Fruit fly (Drosophila melanogaster) whole organism, embryonic: ENCODE measurements around the gene CG18649.

Experiments used
- Awh ChIP-seq: fragments of 200-800 bp; sonication (Bioruptor generic); IDR thresholded peaks from 2 replicates; pipeline ENCODE4, ENCODE4 v1.3.6; 2022; ENCODE audit warnings: missing biosample characterization, missing genetic modification characterization
- CG10366 ChIP-seq: fragments of 200-800 bp; sonication (Bioruptor generic); IDR thresholded peaks from 2 replicates; pipeline ENCODE4 v1.3.6; 2022; ENCODE audit warnings: missing biosample characterization, missing genetic modification characterization
- CG10462 ChIP-seq: fragments of 200-800 bp; sonication (Bioruptor generic); optimal IDR thresholded peaks from 2 replicates; lab custom pipeline; 2016; ENCODE audit warnings: missing biosample characterization, missing genetic modification characterization
- CG10565 ChIP-seq: fragments of 200-800 bp; sonication (Bioruptor generic); optimal IDR thresholded peaks from 3 replicates; lab custom pipeline; 2016; ENCODE audit warnings: missing biosample characterization, mild to moderate bottlenecking, missing genetic modification characterization
- CG13424 ChIP-seq: fragments of 200-800 bp; sonication (Bioruptor generic); optimal IDR thresholded peaks from 2 replicates; lab custom pipeline; 2019; ENCODE audit warnings: missing biosample characterization, mild to moderate bottlenecking, missing genetic modification characterization, moderate library complexity
- CG17186 ChIP-seq: fragments of 200-800 bp; sonication (Bioruptor generic); optimal IDR thresholded peaks from 3 replicates; lab custom pipeline; 2017; ENCODE audit warnings: missing biosample characterization, missing genetic modification reagents, missing genetic modification characterization
- CG17328 ChIP-seq: fragments of 200-800 bp; sonication (Bioruptor generic); IDR thresholded peaks from 2 replicates; pipeline ENCODE4 v1.3.6; 2022; ENCODE audit warnings: missing biosample characterization, missing genetic modification characterization
- CG18476 ChIP-seq: fragments of 200-800 bp; sonication (Bioruptor generic); optimal IDR thresholded peaks from 2 replicates; lab custom pipeline; 2016; ENCODE audit warnings: missing biosample characterization, mild to moderate bottlenecking, missing genetic modification characterization
- CG2120 ChIP-seq: fragments of 200-800 bp; sonication (Bioruptor generic); optimal IDR thresholded peaks from 3 replicates; lab custom pipeline; 2016; ENCODE audit warnings: missing biosample characterization, missing genetic modification characterization
- CG31388 ChIP-seq: fragments of 200-800 bp; sonication (Bioruptor generic); optimal IDR thresholded peaks from 2 replicates; lab custom pipeline; 2016; ENCODE audit warnings: missing biosample characterization, missing genetic modification characterization
- CG33213 ChIP-seq: fragments of 200-800 bp; sonication (Bioruptor generic); optimal IDR thresholded peaks from 3 replicates; lab custom pipeline; 2016; ENCODE audit warnings: missing biosample characterization, missing genetic modification characterization
- CG3995 ChIP-seq: fragments of 200-800 bp; sonication (Bioruptor generic); optimal IDR thresholded peaks from 3 replicates; lab custom pipeline; 2016; ENCODE audit warnings: missing biosample characterization, missing genetic modification characterization
- CG4360 ChIP-seq: fragments of 200-800 bp; sonication (Bioruptor generic); IDR thresholded peaks from 2 replicates; pipeline ENCODE4 v1.3.6; 2022; ENCODE audit warnings: missing biosample characterization, missing genetic modification characterization
- CG4854 ChIP-seq: fragments of 200-800 bp; sonication (Bioruptor generic); optimal IDR thresholded peaks from 2 replicates; lab custom pipeline; 2016; ENCODE audit warnings: missing biosample characterization, missing genetic modification characterization, inconsistent platforms
- CG7372 ChIP-seq: fragments of 200-800 bp; sonication (Bioruptor generic); IDR thresholded peaks from 2 replicates; pipeline ENCODE4 v1.3.6; 2022; ENCODE audit warnings: missing biosample characterization, missing genetic modification characterization
- CG8924 ChIP-seq: fragments of 200-800 bp; optimal IDR thresholded peaks from 3 replicates; lab custom pipeline; 2019; ENCODE audit warnings: missing biosample characterization, mild to moderate bottlenecking, missing genetic modification characterization, moderate library complexity
- CG9215 ChIP-seq: fragments of 200-800 bp; sonication (Bioruptor generic); IDR thresholded peaks from 2 replicates; pipeline ENCODE4 v1.3.6; 2022; ENCODE audit warnings: missing biosample characterization, missing genetic modification characterization
- Camta ChIP-seq: fragments of 200-800 bp; sonication (Bioruptor generic); optimal IDR thresholded peaks from 2 replicates; lab custom pipeline; 2016; ENCODE audit warnings: missing biosample characterization, missing genetic modification characterization
- Dip3 ChIP-seq: fragments of 200-800 bp; sonication (Bioruptor generic); optimal IDR thresholded peaks from 3 replicates; lab custom pipeline; 2016; ENCODE audit warnings: missing biosample characterization, missing genetic modification characterization
- Dll ChIP-seq: fragments of 200-800 bp; sonication (Bioruptor generic); IDR thresholded peaks from 4 replicates; pipeline ENCODE4 v1.3.6; 2022; ENCODE audit warnings: missing biosample characterization, missing genetic modification characterization; ENCODE audit not compliant: partially characterized antibody
- Drgx ChIP-seq: fragments of 200-800 bp; sonication (Bioruptor generic); IDR thresholded peaks from 2 replicates; pipeline ENCODE4 v1.3.6; 2022; ENCODE audit warnings: missing biosample characterization, missing genetic modification characterization
- Elba2 ChIP-seq: fragments of 200-800 bp; sonication (Bioruptor generic); optimal IDR thresholded peaks from 3 replicates; lab custom pipeline; 2016; ENCODE audit warnings: missing biosample characterization, missing genetic modification characterization
- HHEX ChIP-seq: fragments of 200-800 bp; sonication (Bioruptor generic); optimal IDR thresholded peaks from 3 replicates; lab custom pipeline; 2017; ENCODE audit warnings: missing biosample characterization, mild to moderate bottlenecking, missing genetic modification characterization, missing genetic modification reagents
- Hand ChIP-seq: fragments of 200-800 bp; sonication (Bioruptor generic); optimal IDR thresholded peaks from 2 replicates; lab custom pipeline; 2017; ENCODE audit warnings: mild to moderate bottlenecking, missing biosample characterization, missing genetic modification reagents, missing genetic modification characterization
- HmgZ ChIP-seq: fragments of 200-800 bp; sonication (Bioruptor generic); optimal IDR thresholded peaks from 2 replicates; lab custom pipeline; 2018; ENCODE audit warnings: missing biosample characterization, mild to moderate bottlenecking, missing genetic modification characterization
- Hr39 ChIP-seq: fragments of >200 bp; optimal IDR thresholded peaks from 2 replicates; lab custom pipeline; 2017
- Nf-YC ChIP-seq: fragments of 200-800 bp; optimal IDR thresholded peaks from 3 replicates; lab custom pipeline; 2019; ENCODE audit warnings: missing biosample characterization, mild to moderate bottlenecking, missing genetic modification characterization, moderate library complexity
- Rfx ChIP-seq: fragments of 200-800 bp; sonication (Bioruptor generic); IDR thresholded peaks from 2 replicates; pipeline ENCODE4 v1.3.6; 2022; ENCODE audit warnings: missing biosample characterization, missing genetic modification characterization
- al ChIP-seq: fragments of 200-800 bp; sonication (Bioruptor generic); IDR thresholded peaks from 2 replicates; pipeline ENCODE4 v1.3.6; 2022; ENCODE audit warnings: missing biosample characterization, missing genetic modification characterization
- cato ChIP-seq: fragments of 200-800 bp; sonication (Bioruptor generic); optimal IDR thresholded peaks from 2 replicates; lab custom pipeline; 2016; ENCODE audit warnings: missing biosample characterization, missing genetic modification characterization, borderline replicate concordance
- gcm ChIP-seq: fragments of 200-800 bp; sonication (Bioruptor generic); optimal IDR thresholded peaks from 2 replicates; lab custom pipeline; 2019; ENCODE audit warnings: missing biosample characterization, mild to moderate bottlenecking, missing genetic modification characterization, moderate library complexity
- gro ChIP-seq: fragments of 200-800 bp; sonication (Bioruptor generic); optimal IDR thresholded peaks from 2 replicates; lab custom pipeline; 2016; ENCODE audit warnings: missing biosample characterization, missing genetic modification characterization
- hth ChIP-seq: fragments of >200 bp; optimal IDR thresholded peaks from 2 replicates; lab custom pipeline; 2017; ENCODE audit warnings: inconsistent platforms
- jumu ChIP-seq: fragments of 200-800 bp; sonication (Bioruptor generic); optimal IDR thresholded peaks from 3 replicates; lab custom pipeline; 2016; ENCODE audit warnings: missing biosample characterization, missing genetic modification characterization
- lmd ChIP-seq: fragments of 200-800 bp; sonication (Bioruptor generic); IDR thresholded peaks from 2 replicates; pipeline ENCODE4 v1.3.6; 2022; ENCODE audit warnings: missing biosample characterization, missing genetic modification characterization
- nerfin-1 ChIP-seq: fragments of 200-800 bp; sonication (Bioruptor generic); optimal IDR thresholded peaks from 3 replicates; lab custom pipeline; 2019; ENCODE audit warnings: missing biosample characterization, mild to moderate bottlenecking, missing genetic modification characterization, moderate library complexity
- nerfin-2 ChIP-seq: fragments of 200-800 bp; sonication (Bioruptor generic); IDR thresholded peaks from 2 replicates; pipeline ENCODE4 v1.3.6; 2022; ENCODE audit warnings: missing biosample characterization, missing genetic modification characterization; ENCODE audit not compliant: partially characterized antibody
- otp ChIP-seq: fragments of 200-800 bp; sonication (Bioruptor generic); IDR thresholded peaks from 3 replicates; pipeline ENCODE4, ENCODE4 v1.3.6; 2022; ENCODE audit warnings: missing biosample characterization, missing genetic modification characterization
- pb ChIP-seq: fragments of 200-800 bp; sonication (Bioruptor generic); optimal IDR thresholded peaks from 3 replicates; lab custom pipeline; 2016; ENCODE audit warnings: missing biosample characterization, missing genetic modification characterization
- phol ChIP-seq: fragments of 200-800 bp; sonication (Bioruptor generic); optimal IDR thresholded peaks from 3 replicates; lab custom pipeline; 2018; ENCODE audit warnings: missing biosample characterization, mild to moderate bottlenecking, missing genetic modification characterization, moderate library complexity
- pnt ChIP-seq: fragments of 200-800 bp; sonication (Bioruptor generic); optimal IDR thresholded peaks from 3 replicates; lab custom pipeline; 2016; ENCODE audit warnings: missing biosample characterization, missing genetic modification characterization
- pum ChIP-seq: fragments of 200-800 bp; sonication (Bioruptor generic); optimal IDR thresholded peaks from 2 replicates; lab custom pipeline; 2016; ENCODE audit warnings: missing biosample characterization, missing genetic modification characterization
- sd ChIP-seq: fragments of 200-800 bp; sonication (Bioruptor generic); optimal IDR thresholded peaks from 3 replicates; lab custom pipeline; 2018; ENCODE audit warnings: missing biosample characterization, mild to moderate bottlenecking, missing genetic modification characterization, moderate library complexity
- sisA ChIP-seq: fragments of 200-800 bp; sonication (Bioruptor generic); IDR thresholded peaks from 2 replicates; pipeline ENCODE4 v1.3.6; 2022; ENCODE audit warnings: missing biosample characterization, missing genetic modification characterization
- sob ChIP-seq: fragments of 200-800 bp; sonication (Bioruptor generic); IDR thresholded peaks from 2 replicates; pipeline ENCODE4 v1.3.6; 2022; ENCODE audit warnings: missing biosample characterization, missing genetic modification characterization
- tgo ChIP-seq: fragments of 200-800 bp; sonication (Bioruptor generic); IDR thresholded peaks from 3 replicates; pipeline ENCODE4 v1.3.6; 2022; ENCODE audit warnings: missing biosample characterization, missing genetic modification characterization
- tna ChIP-seq: fragments of 200-800 bp; sonication (Bioruptor generic); IDR thresholded peaks from 2 replicates; pipeline ENCODE4 v1.3.6; 2022; ENCODE audit warnings: missing biosample characterization, missing genetic modification characterization; ENCODE audit not compliant: partially characterized antibody
- trh ChIP-seq: fragments of 200-800 bp; sonication (Bioruptor generic); optimal IDR thresholded peaks from 2 replicates; lab custom pipeline; 2016; ENCODE audit warnings: missing biosample characterization, missing genetic modification characterization
- unc-4 ChIP-seq: fragments of 200-800 bp; sonication (Bioruptor generic); IDR thresholded peaks from 2 replicates; pipeline ENCODE4 v1.3.6; 2022; ENCODE audit warnings: missing biosample characterization, missing genetic modification characterization; ENCODE audit not compliant: partially characterized antibody
- zfh1 ChIP-seq: fragments of 200-800 bp; sonication (Bioruptor generic); IDR thresholded peaks from 3 replicates; pipeline ENCODE4 v1.3.6; 2022; ENCODE audit warnings: missing biosample characterization, missing genetic modification characterization

CG18649 gene

DNA sequence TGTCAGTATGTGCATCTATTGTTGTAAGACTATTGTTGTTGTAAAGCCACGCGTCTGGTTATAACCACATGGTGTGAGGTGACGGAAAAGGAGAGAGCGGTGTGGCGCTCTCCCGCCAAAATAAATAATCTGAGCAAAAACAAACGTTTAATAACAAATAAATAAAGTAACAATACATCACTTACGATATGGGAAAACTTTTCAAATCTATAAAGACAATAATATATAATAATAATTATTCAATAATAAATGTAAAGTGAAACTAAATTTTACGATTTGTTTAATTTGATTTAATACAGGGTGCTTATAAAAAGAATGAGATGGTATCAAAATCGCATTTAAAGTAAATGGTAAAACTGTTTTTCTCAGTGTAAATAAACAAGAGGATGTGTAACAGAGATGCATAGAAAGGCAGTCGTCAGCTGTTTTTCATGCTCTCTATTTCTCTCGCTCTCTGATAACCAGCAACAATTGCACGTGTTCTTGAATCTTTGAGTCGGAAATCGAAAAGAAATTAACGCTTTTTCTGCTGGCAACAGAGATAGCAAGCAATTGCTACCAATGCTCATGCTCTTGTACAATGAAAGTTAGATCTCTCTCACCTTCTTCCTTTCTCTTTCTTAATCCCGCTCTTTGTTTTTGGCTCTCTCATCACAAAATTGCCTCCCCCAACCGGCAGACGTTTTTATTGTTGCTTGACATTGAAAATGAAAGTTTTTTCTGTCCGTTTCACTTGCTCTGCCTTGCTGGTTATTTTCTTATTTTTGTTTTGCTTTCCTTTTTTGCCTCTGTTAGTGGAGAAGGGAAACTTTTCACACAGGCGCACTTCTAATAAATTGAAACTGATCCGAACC, 45.0 kb upstream of the CG18649 start (continued):
- TF ChIP-seq sd (tag; lab: Kevin White, UChicago) (peak; percentile 43), CG4360 (GFP tag; lab: Robert Waterston, UW) (peak; percentile 83), CG10565 (GFP tag; lab: Kevin White, UChicago) (peak; percentile 22), CG8924 (tag; lab: Kevin White, UChicago) (peak; percentile 96), Dip3 (GFP tag; lab: Kevin White, UChicago) (no peak), pnt (GFP tag; lab: Kevin White, UChicago) (peak; percentile 38), CG4854 (GFP tag; lab: Kevin White, UChicago) (no peak), cato (GFP tag; lab: Kevin White, UChicago) (peak; percentile 56), unc-4 (GFP tag; lab: Robert Waterston, UW) (no peak), Awh (GFP tag; lab: Robert Waterston, UW) (peak; percentile 92), gro (GFP tag; lab: Kevin White, UChicago) (no peak), sisA (GFP tag; lab: Robert Waterston, UW) (peak; percentile 67; the same call in 1 of the 2 replicates), nerfin-2 (GFP tag; lab: Robert Waterston, UW) (no peak), pum (GFP tag; lab: Kevin White, UChicago) (no peak), tna (GFP tag; lab: Robert Waterston, UW) (no peak), lmd (peak; percentile 86), Dll (peak; percentile 47; the same call in 3 of the 4 replicates), otp (GFP tag; lab: Robert Waterston, UW) (no peak), CG9215 (no peak; the same call in 1 of the 2 replicates), Camta (no peak), CG7372 (peak; percentile 67; the same call in 1 of the 2 replicates), tgo (GFP tag; lab: Robert Waterston, UW) (peak; percentile 90), CG10366 (GFP tag; lab: Robert Waterston, UW) (peak; percentile 64), HmgZ (tag; lab: Kevin White, UChicago) (peak; percentile 22), Drgx (GFP tag; lab: Robert Waterston, UW) (peak; percentile 86), pb (GFP tag; lab: Kevin White, UChicago) (peak; percentile 52), nerfin-1 (peak; percentile 91), Elba2 (GFP tag; lab: Kevin White, UChicago) (no peak), Rfx (GFP tag; lab: Robert Waterston, UW) (peak; percentile 81), Nf-YC (tag; lab: Kevin White, UChicago) (peak; percentile 80), zfh1 (GFP tag; lab: Robert Waterston, UW) (peak; percentile 90), CG2120 (peak; percentile 40), CG3995 (no peak), HHEX (GFP tag; lab: Kevin White, UChicago) (peak; percentile 87), CG13424 (tag; lab: Kevin White, UChicago) (peak; percentile 87), hth (lab: Kevin White, UChicago) (no peak), Hr39 (lab: Kevin White, UChicago) (no peak), CG10462 (GFP tag; lab: Kevin White, UChicago) (peak; percentile 37), CG31388 (peak; percentile 49), jumu (GFP tag; lab: Kevin White, UChicago) (peak; percentile 3), CG17186 (GFP tag; lab: Kevin White, UChicago) (no peak), al (GFP tag; lab: Robert Waterston, UW) (peak; percentile 69), gcm (GFP tag; lab: Kevin White, UChicago) (peak; percentile 94), CG18476 (GFP tag; lab: Kevin White, UChicago) (peak; percentile 76), CG33213 (GFP tag; lab: Kevin White, UChicago) (no peak), phol (tag; lab: Kevin White, UChicago) (peak; percentile 95), Hand (GFP tag; lab: Kevin White, UChicago) (peak; percentile 77), sob (peak; percentile 47; the same call in 1 of the 2 replicates), CG17328 (GFP tag; lab: Robert Waterston, UW) (peak; percentile 86), trh (peak; percentile 12)
